Fruit fly (Drosophila melanogaster) Kc167 (cell line): ENCODE measurements around the gene EndoU.

Experiments
- Myc ChIP-seq: fragments of >200 bp; optimal IDR thresholded peaks from 2 replicates; lab custom pipeline; 2017; ENCODE audit warnings: missing external identifiers
- Sin3A ChIP-seq: fragments of >200 bp; optimal IDR thresholded peaks from 2 replicates; lab custom pipeline; 2018; ENCODE audit warnings: missing external identifiers
- h ChIP-seq: fragments of >200 bp; optimal IDR thresholded peaks from 3 replicates; lab custom pipeline; 2018; ENCODE audit warnings: missing external identifiers
- insv ChIP-seq: fragments of >200 bp; optimal IDR thresholded peaks from 3 replicates; lab custom pipeline; 2018; ENCODE audit warnings: missing external identifiers
- psq ChIP-seq: fragments of >200 bp; optimal IDR thresholded peaks from 2 replicates; lab custom pipeline; 2017; ENCODE audit warnings: missing external identifiers
- ttk ChIP-seq: sonication (Bioruptor generic); optimal IDR thresholded peaks from 2 replicates; lab custom pipeline; 2017; ENCODE audit warnings: missing external identifiers

DNA sequence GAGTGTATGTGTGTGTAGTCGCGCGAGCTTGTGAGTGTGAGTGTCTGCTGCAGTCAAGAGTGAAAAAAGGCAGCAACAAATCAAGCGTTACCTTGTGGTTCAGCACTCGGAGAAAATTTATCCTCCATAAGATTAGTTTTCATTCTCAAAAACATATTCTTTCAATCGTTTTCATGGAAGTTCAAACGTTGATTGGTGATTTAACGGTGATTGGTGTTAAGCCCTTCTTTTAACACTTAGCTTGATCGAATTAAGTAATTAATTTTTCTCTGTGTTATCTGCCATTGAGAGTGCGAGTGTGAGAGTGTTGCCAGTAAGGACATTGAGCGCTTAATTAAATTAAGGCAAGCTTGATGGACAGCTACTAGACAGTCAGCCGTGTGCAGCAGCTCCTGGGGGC, 8.5 kb upstream of the EndoU start:
- TF ChIP-seq psq, result no peak
- TF ChIP-seq h (lab: Kevin White, UChicago), result no peak
- no peak for TF ChIP-seq insv (lab: Kevin White, UChicago)
- TF ChIP-seq Sin3A (lab: Kevin White, UChicago), result no peak
- TF ChIP-seq ttk (lab: Kevin White, UChicago), result no peak
- no peak for TF ChIP-seq Myc
